Fruit fly (Drosophila melanogaster) whole organism, embryonic: ENCODE data around the gene CG14630.

ENCODE experiments used
- CG43689 ChIP-seq: fragments of 200-800 bp; sonication (Bioruptor generic); IDR thresholded peaks from 2 replicates; pipeline ENCODE4 v1.3.6; 2022; ENCODE audit warnings: missing biosample characterization, missing genetic modification characterization
- CG8924 ChIP-seq: fragments of 200-800 bp; optimal IDR thresholded peaks from 3 replicates; lab custom pipeline; 2019; ENCODE audit warnings: missing biosample characterization, mild to moderate bottlenecking, missing genetic modification characterization, moderate library complexity
- gcm ChIP-seq: fragments of 200-800 bp; sonication (Bioruptor generic); optimal IDR thresholded peaks from 2 replicates; lab custom pipeline; 2019; ENCODE audit warnings: missing biosample characterization, mild to moderate bottlenecking, missing genetic modification characterization, moderate library complexity
- hth ChIP-seq: fragments of >200 bp; optimal IDR thresholded peaks from 2 replicates; lab custom pipeline; 2017; ENCODE audit warnings: inconsistent platforms
- zfh2 ChIP-seq: fragments of 200-800 bp; sonication (Bioruptor generic); optimal IDR thresholded peaks from 2 replicates; lab custom pipeline; 2016; ENCODE audit warnings: missing biosample characterization, missing genetic modification characterization

DNA sequence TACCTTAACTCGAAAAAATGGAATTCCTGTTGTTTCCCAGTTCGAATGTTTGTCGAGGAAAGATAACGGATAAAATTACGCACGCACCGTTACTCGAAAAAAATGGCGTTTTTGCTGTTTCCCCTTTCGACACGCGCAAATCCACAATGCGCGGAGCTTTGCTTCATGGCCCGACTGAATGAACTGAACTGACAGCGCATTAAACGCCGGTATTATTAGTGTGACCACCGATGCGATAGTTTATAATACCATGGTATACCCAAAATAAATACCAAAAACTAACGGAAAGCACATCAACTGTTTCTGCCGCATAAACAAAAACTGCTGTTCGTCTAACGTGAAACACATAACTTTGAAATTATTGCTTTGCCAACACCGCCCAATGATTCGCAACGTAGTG, 4.8 kb upstream of the CG14630 start, which contains the start of the genes CG32814, CG11638 and CG3021:
- no peak for TF ChIP-seq zfh2
- TF ChIP-seq CG8924 (tag; lab: Kevin White, UChicago): no peak
- TF ChIP-seq hth (lab: Kevin White, UChicago): no peak
- no peak for TF ChIP-seq CG43689 (GFP tag; lab: Robert Waterston, UW)
- TF ChIP-seq gcm (GFP tag; lab: Kevin White, UChicago): no peak
